Fruit fly (Drosophila melanogaster) whole organism, embryonic: Measurements from ENCODE around the gene CG46439.

Experiments used
- CG10565 ChIP-seq: fragments of 200-800 bp; sonication (Bioruptor generic); optimal IDR thresholded peaks from 3 replicates; lab custom pipeline; 2016; ENCODE audit warnings: missing biosample characterization, mild to moderate bottlenecking, missing genetic modification characterization
- CG10959 ChIP-seq: fragments of 200-800 bp; sonication (Bioruptor generic); IDR thresholded peaks from 2 replicates; pipeline ENCODE4 v1.3.6; 2022; ENCODE audit warnings: missing biosample characterization, missing genetic modification characterization
- CG11085 ChIP-seq: fragments of 200-800 bp; sonication (Bioruptor generic); IDR thresholded peaks from 2 replicates; pipeline ENCODE4 v1.3.6; 2022; ENCODE audit warnings: missing biosample characterization, missing genetic modification characterization
- CG11695 ChIP-seq: fragments of 200-800 bp; sonication (Bioruptor generic); IDR thresholded peaks from 3 replicates; pipeline ENCODE4 v1.3.6; 2022; ENCODE audit warnings: missing biosample characterization, missing genetic modification characterization
- CG12659 ChIP-seq: fragments of 200-800 bp; sonication (Bioruptor generic); optimal IDR thresholded peaks from 3 replicates; lab custom pipeline; 2017; ENCODE audit warnings: mild to moderate bottlenecking, missing biosample characterization, missing genetic modification reagents, missing genetic modification characterization
- CG13287 ChIP-seq: fragments of 200-800 bp; sonication (Bioruptor generic); IDR thresholded peaks from 2 replicates; pipeline ENCODE4 v1.3.6; 2022; ENCODE audit warnings: missing biosample characterization, missing genetic modification characterization; ENCODE audit not compliant: partially characterized antibody
- CG14860 ChIP-seq: fragments of 200-800 bp; sonication (Bioruptor generic); IDR thresholded peaks from 3 replicates; pipeline ENCODE4 v1.3.6; 2022; ENCODE audit warnings: missing biosample characterization, missing genetic modification characterization; ENCODE audit not compliant: partially characterized antibody
- CG14965 ChIP-seq: fragments of 200-800 bp; sonication (Bioruptor generic); optimal IDR thresholded peaks from 2 replicates; lab custom pipeline; 2016; ENCODE audit warnings: missing biosample characterization, missing genetic modification characterization, borderline replicate concordance
- CG2202 ChIP-seq: fragments of 200-800 bp; sonication (Bioruptor generic); optimal IDR thresholded peaks from 2 replicates; lab custom pipeline; 2018; ENCODE audit warnings: missing biosample characterization, mild to moderate bottlenecking, missing genetic modification characterization
- CG32772 ChIP-seq: fragments of 200-800 bp; sonication (Bioruptor generic); IDR thresholded peaks from 2 replicates; pipeline ENCODE4 v1.3.6; 2022; ENCODE audit warnings: missing biosample characterization, missing genetic modification characterization
- CG43689 ChIP-seq: fragments of 200-800 bp; sonication (Bioruptor generic); IDR thresholded peaks from 2 replicates; pipeline ENCODE4 v1.3.6; 2022; ENCODE audit warnings: missing biosample characterization, missing genetic modification characterization
- CG4854 ChIP-seq: fragments of 200-800 bp; sonication (Bioruptor generic); optimal IDR thresholded peaks from 2 replicates; lab custom pipeline; 2016; ENCODE audit warnings: missing biosample characterization, missing genetic modification characterization, inconsistent platforms
- CG6175 ChIP-seq: fragments of 200-800 bp; sonication (Bioruptor generic); IDR thresholded peaks from 3 replicates; pipeline ENCODE4 v1.3.6; 2022; ENCODE audit warnings: missing biosample characterization, missing genetic modification characterization
- CG6765 ChIP-seq: fragments of 200-800 bp; sonication (Bioruptor generic); optimal IDR thresholded peaks from 3 replicates; lab custom pipeline; 2017; ENCODE audit warnings: missing biosample characterization, mild to moderate bottlenecking, missing genetic modification characterization
- CG6791 ChIP-seq: fragments of 200-800 bp; sonication (Bioruptor generic); IDR thresholded peaks from 3 replicates; pipeline ENCODE4 v1.3.6; 2022; ENCODE audit warnings: missing biosample characterization, missing genetic modification characterization; ENCODE audit not compliant: partially characterized antibody
- CG7786 ChIP-seq: fragments of 200-800 bp; sonication (Bioruptor generic); optimal IDR thresholded peaks from 2 replicates; lab custom pipeline; 2016; ENCODE audit warnings: missing biosample characterization, missing genetic modification characterization
- CG9437 ChIP-seq: fragments of 200-800 bp; sonication (Bioruptor generic); optimal IDR thresholded peaks from 2 replicates; lab custom pipeline; 2018; ENCODE audit warnings: missing biosample characterization, mild to moderate bottlenecking, missing genetic modification characterization
- Doc3 ChIP-seq: fragments of 200-800 bp; sonication (Bioruptor generic); IDR thresholded peaks from 3 replicates; pipeline ENCODE4 v1.3.6; 2022; ENCODE audit warnings: missing biosample characterization, missing genetic modification characterization; ENCODE audit not compliant: partially characterized antibody
- HLH54F ChIP-seq: fragments of 200-800 bp; sonication (Bioruptor generic); optimal IDR thresholded peaks from 3 replicates; lab custom pipeline; 2016; ENCODE audit warnings: missing biosample characterization, missing genetic modification characterization
- Hr78 ChIP-seq, 2 experiments: fragments of 200-800 bp in 1 of 2; fragments of >200 bp in 1 of 2; sonication (Bioruptor generic) in 1 of 2; optimal IDR thresholded peaks; 2 replicates each; lab custom pipeline; 2017 to 2019; ENCODE audit warnings: missing biosample characterization in 2 of 2, missing genetic modification characterization in 2 of 2, mild to moderate bottlenecking in 1 of 2, moderate library complexity in 1 of 2
- MTF-1 ChIP-seq: fragments of 200-800 bp; sonication (Bioruptor generic); optimal IDR thresholded peaks from 2 replicates; lab custom pipeline; 2018; ENCODE audit warnings: missing biosample characterization, mild to moderate bottlenecking, missing genetic modification characterization, borderline replicate concordance
- NC2β ChIP-seq: fragments of 200-800 bp; sonication (Bioruptor generic); optimal IDR thresholded peaks from 2 replicates; lab custom pipeline; 2016; ENCODE audit warnings: missing biosample characterization, missing genetic modification characterization
- NFAT ChIP-seq: fragments of 200-800 bp; sonication (Bioruptor generic); IDR thresholded peaks from 2 replicates; pipeline ENCODE4 v1.3.6; 2022; ENCODE audit warnings: missing biosample characterization, missing genetic modification characterization
- Sry-β ChIP-seq: fragments of 200-800 bp; sonication (Bioruptor generic); optimal IDR thresholded peaks from 2 replicates; lab custom pipeline; 2018; ENCODE audit warnings: missing biosample characterization, mild to moderate bottlenecking, missing genetic modification characterization, moderate library complexity
- Ssrp ChIP-seq: fragments of 200-800 bp; sonication (Bioruptor generic); optimal IDR thresholded peaks from 2 replicates; lab custom pipeline; 2018; ENCODE audit warnings: missing biosample characterization, mild to moderate bottlenecking, missing genetic modification characterization, moderate library complexity
- Tbp ChIP-seq: fragments of >200 bp; optimal IDR thresholded peaks from 2 replicates; lab custom pipeline; 2018; ENCODE audit warnings: missing biosample characterization, missing genetic modification characterization
- Trl ChIP-seq, 3 experiments: fragments of >200 bp in 2 of 3; fragments of 200-800 bp in 1 of 3; sonication (Bioruptor generic) in 1 of 3; optimal IDR thresholded peaks; 2 replicates in 1 of 3; 3 replicates in 2 of 3; lab custom pipeline; 2016 to 2017; ENCODE audit warnings: missing biosample characterization in 1 of 3, missing genetic modification characterization in 1 of 3
- abd-A ChIP-seq: fragments of 200-800 bp; sonication (Bioruptor generic); optimal IDR thresholded peaks from 3 replicates; lab custom pipeline; 2019; ENCODE audit warnings: missing biosample characterization, mild to moderate bottlenecking, missing genetic modification characterization, moderate library complexity
- ase ChIP-seq: fragments of 200-800 bp; sonication (Bioruptor generic); IDR thresholded peaks from 3 replicates; pipeline ENCODE4 v1.3.6; 2022; ENCODE audit warnings: missing biosample characterization, missing genetic modification characterization
- bcd ChIP-seq: fragments of 200-800 bp; sonication (Bioruptor generic); optimal IDR thresholded peaks from 2 replicates; lab custom pipeline; 2017; ENCODE audit warnings: missing biosample characterization, mild to moderate bottlenecking, missing genetic modification characterization
- dpn ChIP-seq, 2 experiments: fragments of 200-800 bp; sonication (Bioruptor generic); optimal IDR thresholded peaks; 3 replicates each; lab custom pipeline; 2016; ENCODE audit warnings: missing biosample characterization in 2 of 2, missing genetic modification characterization in 2 of 2
- en ChIP-seq: fragments of 200-800 bp; sonication (Bioruptor generic); optimal IDR thresholded peaks from 2 replicates; lab custom pipeline; 2016; ENCODE audit warnings: missing biosample characterization, missing genetic modification characterization
- gcm2 ChIP-seq: fragments of 200-800 bp; sonication (Bioruptor generic); optimal IDR thresholded peaks from 2 replicates; lab custom pipeline; 2016; ENCODE audit warnings: missing biosample characterization, missing genetic modification characterization
- gfzf ChIP-seq: fragments of 200-800 bp; sonication (Bioruptor generic); optimal IDR thresholded peaks from 2 replicates; lab custom pipeline; 2016; ENCODE audit warnings: missing biosample characterization, mild to moderate bottlenecking, missing genetic modification characterization, moderate library complexity
- grn ChIP-seq: fragments of 200-800 bp; sonication (Bioruptor generic); optimal IDR thresholded peaks from 3 replicates; lab custom pipeline; 2017; ENCODE audit warnings: missing biosample characterization, missing genetic modification characterization
- ind ChIP-seq: fragments of 200-800 bp; sonication (Bioruptor generic); optimal IDR thresholded peaks from 3 replicates; lab custom pipeline; 2016; ENCODE audit warnings: missing biosample characterization, missing genetic modification characterization
- lola ChIP-seq, 3 experiments: fragments of >200 bp in 2 of 3; fragments of 200-800 bp in 1 of 3; sonication (Bioruptor generic) in 1 of 3; optimal IDR thresholded peaks; 2 replicates each; lab custom pipeline; 2017 to 2019; ENCODE audit warnings: missing biosample characterization in 3 of 3, missing genetic modification characterization in 3 of 3, mild to moderate bottlenecking in 1 of 3, moderate library complexity in 1 of 3
- pfk ChIP-seq: fragments of 200-800 bp; sonication (Bioruptor generic); optimal IDR thresholded peaks from 2 replicates; lab custom pipeline; 2018; ENCODE audit warnings: missing biosample characterization, mild to moderate bottlenecking, missing genetic modification characterization, moderate library complexity
- rib ChIP-seq: fragments of 200-800 bp; sonication (Bioruptor generic); IDR thresholded peaks from 2 replicates; pipeline ENCODE4 v1.3.6; 2022; ENCODE audit warnings: missing biosample characterization, missing genetic modification characterization
- shn ChIP-seq: fragments of 200-800 bp; sonication (Bioruptor generic); optimal IDR thresholded peaks from 3 replicates; lab custom pipeline; 2016; ENCODE audit warnings: missing biosample characterization, missing genetic modification characterization
- sqz ChIP-seq: fragments of 200-800 bp; sonication (Bioruptor generic); optimal IDR thresholded peaks from 3 replicates; lab custom pipeline; 2018; ENCODE audit warnings: missing biosample characterization, mild to moderate bottlenecking, missing genetic modification characterization
- tin ChIP-seq: fragments of 200-800 bp; sonication (Bioruptor generic); optimal IDR thresholded peaks from 3 replicates; lab custom pipeline; 2016; ENCODE audit warnings: missing biosample characterization, missing genetic modification characterization
- ttk ChIP-seq: fragments of 200-800 bp; sonication (Bioruptor generic); IDR thresholded peaks from 2 replicates; pipeline ENCODE4 v2.1.2; 2022; ENCODE audit warnings: missing biosample characterization, missing genetic modification characterization
- unc-4 ChIP-seq: fragments of 200-800 bp; sonication (Bioruptor generic); IDR thresholded peaks from 2 replicates; pipeline ENCODE4 v1.3.6; 2022; ENCODE audit warnings: missing biosample characterization, missing genetic modification characterization; ENCODE audit not compliant: partially characterized antibody
- unpg ChIP-seq: fragments of 200-800 bp; sonication (Bioruptor generic); optimal IDR thresholded peaks from 3 replicates; lab custom pipeline; 2018; ENCODE audit warnings: missing biosample characterization, mild to moderate bottlenecking, missing genetic modification characterization, moderate library complexity
- wdn ChIP-seq: fragments of 200-800 bp; sonication (Bioruptor generic); IDR thresholded peaks from 2 replicates; pipeline ENCODE4 v1.3.6; 2022; ENCODE audit warnings: missing biosample characterization, missing genetic modification characterization
- zen2 ChIP-seq: fragments of 200-800 bp; sonication (Bioruptor generic); IDR thresholded peaks from 3 replicates; pipeline ENCODE4 v1.3.6; 2022; ENCODE audit warnings: missing biosample characterization, missing genetic modification characterization; ENCODE audit not compliant: partially characterized antibody

CG46439 gene

DNA sequence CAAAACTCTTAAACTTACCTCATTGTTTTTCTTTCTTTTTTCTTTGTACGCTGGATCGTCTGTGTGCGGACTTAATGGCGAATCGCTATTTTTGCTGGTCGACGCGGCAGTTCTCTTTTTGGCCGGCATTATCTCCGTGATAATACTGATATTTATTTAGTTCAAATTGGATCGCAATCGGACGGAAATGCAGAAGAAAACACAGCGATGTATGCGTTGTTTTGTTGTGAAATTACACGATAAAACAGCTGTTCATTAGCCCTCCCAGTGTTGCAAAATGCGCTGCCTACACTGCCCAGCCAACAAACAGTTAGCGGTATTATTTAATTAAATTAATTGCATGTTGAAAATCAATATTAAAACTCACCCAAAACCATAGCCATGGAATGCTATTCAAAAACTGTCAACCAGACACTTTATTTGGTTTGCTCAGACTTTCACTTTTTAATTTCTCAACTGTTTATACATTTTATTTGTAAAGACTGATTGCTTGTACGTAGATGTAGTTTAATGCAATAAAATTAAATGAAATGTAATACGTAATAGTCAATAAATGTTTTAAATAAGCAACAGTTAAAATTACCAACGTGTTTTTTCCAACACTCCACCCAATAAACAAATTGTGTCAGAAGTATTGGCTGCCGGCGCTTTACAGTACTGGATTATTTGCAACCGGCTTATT lies 2.1 kb upstream of the CG46439 start, which contains the start of the genes Irbp18 and APP-BP1 (continued):
- TF ChIP-seq bcd (GFP tag; lab: Kevin White, UChicago): peak; percentile 95
- peak; percentile 86 for TF ChIP-seq gcm2 (GFP tag; lab: Kevin White, UChicago)
- peak in 1 of 3 experiments; percentile 92 for TF ChIP-seq lola (GFP tag; optimal IDR thresholded peaks at IDR 0.05; lab: Kevin White, UChicago)
- TF ChIP-seq CG9437 (GFP tag; lab: Kevin White, UChicago): peak; percentile 92
- peak; percentile 78 for TF ChIP-seq sqz (GFP tag; lab: Kevin White, UChicago)
- TF ChIP-seq rib: peak; percentile 87
- peak; percentile 88 for TF ChIP-seq CG6765 (GFP tag; lab: Kevin White, UChicago)
- no peak for TF ChIP-seq zen2 (GFP tag; lab: Robert Waterston, UW)
- peak; percentile 95 for TF ChIP-seq ind
- TF ChIP-seq wdn: peak; percentile 87
- TF ChIP-seq NFAT (GFP tag; lab: Robert Waterston, UW): peak; percentile 74
- TF ChIP-seq HLH54F (GFP tag; lab: Kevin White, UChicago): peak; percentile 96
- peak; percentile 97 for TF ChIP-seq CG12659 (GFP tag; lab: Kevin White, UChicago)
- peak; percentile 59; the same call in 1 of the 2 replicates for TF ChIP-seq CG10959 (GFP tag; lab: Robert Waterston, UW)
- no peak for TF ChIP-seq Trl (optimal IDR thresholded peaks at IDR 0.05; lab: Kevin White, UChicago)
- peak; percentile 92 for TF ChIP-seq Trl (GFP tag; optimal IDR thresholded peaks at IDR 0.05; lab: Kevin White, UChicago)
- peak; percentile 23 for TF ChIP-seq gfzf (GFP tag; lab: Kevin White, UChicago)
- TF ChIP-seq en (GFP tag; lab: Kevin White, UChicago): peak; percentile 83
- peak; percentile 86 for TF ChIP-seq CG32772
- TF ChIP-seq CG6791 (GFP tag; lab: Robert Waterston, UW): no peak; the same call in 2 of the 3 replicates
- TF ChIP-seq shn (GFP tag; lab: Kevin White, UChicago): peak; percentile 90
- no peak for TF ChIP-seq CG14860 (GFP tag; lab: Robert Waterston, UW)
- TF ChIP-seq ase (GFP tag; lab: Robert Waterston, UW): peak; percentile 79
- peak; percentile 32; the same call in 1 of the 2 replicates for TF ChIP-seq unc-4 (GFP tag; lab: Robert Waterston, UW)
- TF ChIP-seq CG14965 (GFP tag; lab: Kevin White, UChicago): peak; percentile 50
- peak; percentile 94 for TF ChIP-seq CG7786 (GFP tag; lab: Kevin White, UChicago)
- TF ChIP-seq Doc3 (GFP tag; lab: Robert Waterston, UW): no peak
- no peak for TF ChIP-seq CG13287 (GFP tag; lab: Robert Waterston, UW)
- peak; percentile 17 for TF ChIP-seq pfk
- TF ChIP-seq unpg: peak; percentile 93
- peak in 1 of 2 experiments; percentile 54 for TF ChIP-seq Hr78 (GFP tag; optimal IDR thresholded peaks at IDR 0.05; lab: Kevin White, UChicago)
- peak; percentile 66 for TF ChIP-seq grn
- TF ChIP-seq CG2202 (tag; lab: Kevin White, UChicago): peak; percentile 83
- no peak for TF ChIP-seq abd-A (tag; lab: Kevin White, UChicago)
- TF ChIP-seq CG11695 (GFP tag; lab: Robert Waterston, UW): peak; percentile 91
- peak; percentile 44; the same call in 1 of the 2 replicates for TF ChIP-seq CG43689 (GFP tag; lab: Robert Waterston, UW)
- peak; percentile 90 for TF ChIP-seq Ssrp
- peak; percentile 66 for TF ChIP-seq MTF-1
- peak; percentile 93 to 95 for TF ChIP-seq dpn (GFP tag; optimal IDR thresholded peaks at IDR 0.05; lab: Kevin White, UChicago)
- TF ChIP-seq NC2β: peak; percentile 93
- peak; percentile 37 for TF ChIP-seq Sry-β (GFP tag; lab: Kevin White, UChicago)
- peak; percentile 75 for TF ChIP-seq ttk (GFP tag; lab: Robert Waterston, UW)
- peak; percentile 94 for TF ChIP-seq tin (GFP tag; lab: Kevin White, UChicago)
- TF ChIP-seq CG6175: peak; percentile 61; the same call in 1 of the 3 replicates
- peak; percentile 95 for TF ChIP-seq CG4854 (GFP tag; lab: Kevin White, UChicago)
- TF ChIP-seq CG11085 (GFP tag; lab: Robert Waterston, UW): peak; percentile 68; the same call in 1 of the 2 replicates
- peak; percentile 89 for TF ChIP-seq CG10565 (GFP tag; lab: Kevin White, UChicago)
- no peak for TF ChIP-seq Tbp
